Worm (Caenorhabditis elegans) whole organism, midembryonic: ENCODE results near the gene cyk-1.

Experiments used
- cog-1 ChIP-seq: sonication (generic microtip); optimal IDR thresholded peaks from 2 replicates; lab custom pipeline; 2016; ENCODE audit warnings: missing genetic modification characterization, missing compliant biosample characterization
- med-1 ChIP-seq: sonication (generic microtip); optimal IDR thresholded peaks from 2 replicates; lab custom pipeline; 2017; ENCODE audit warnings: missing genetic modification characterization, mild to moderate bottlenecking, missing compliant biosample characterization, antibody characterized with exemption, missing genetic modification reagents; ENCODE audit not compliant: insufficient read depth
- tab-1 ChIP-seq: fragments of 200-800 bp; sonication (Bioruptor generic); IDR thresholded peaks from 2 replicates; pipeline ENCODE4 v1.3.6; 2022; ENCODE audit warnings: missing genetic modification characterization, missing compliant biosample characterization
- ztf-29 ChIP-seq: fragments of 200-800 bp; sonication (Bioruptor generic); IDR thresholded peaks from 2 replicates; pipeline ENCODE4 v1.3.6; 2022; ENCODE audit warnings: missing genetic modification reagents, missing genetic modification characterization, missing compliant biosample characterization

DNA sequence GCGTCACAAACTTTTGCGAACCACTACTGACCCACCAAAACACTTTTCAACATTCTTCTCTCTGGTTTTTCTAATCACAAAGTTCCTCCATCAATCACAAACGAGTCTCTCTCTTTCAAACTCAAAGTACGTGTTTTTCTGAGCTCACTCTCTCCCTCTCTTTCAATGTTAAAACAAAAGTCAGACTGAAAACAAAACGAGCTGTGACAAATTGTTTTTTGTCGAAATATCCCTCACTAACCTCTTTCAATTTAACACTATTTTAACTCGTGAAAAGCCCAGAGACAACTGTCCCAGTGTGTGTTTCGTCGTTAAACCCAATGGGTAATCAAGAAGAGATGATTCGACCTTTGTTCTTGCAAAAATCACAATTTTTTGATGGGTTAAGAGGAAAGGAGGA, 40.9 kb downstream of the cyk-1 start:
- TF ChIP-seq cog-1 (tag; lab: Kevin White, UChicago): no peak
- TF ChIP-seq med-1 (GFP tag; lab: Kevin White, UChicago): no peak
- no peak for TF ChIP-seq ztf-29 (GFP tag; lab: Robert Waterston, UW)
- no peak for TF ChIP-seq tab-1 (GFP tag; lab: Robert Waterston, UW)
